Worm (Caenorhabditis elegans): ENCODE results near the gene his-6.
"Not testable (repeated sequence)": the region's sequence is repeated elsewhere in the genome, so short reads cannot be mapped to it uniquely, and the experiment has no call there.

The his-6 gene

DNA sequence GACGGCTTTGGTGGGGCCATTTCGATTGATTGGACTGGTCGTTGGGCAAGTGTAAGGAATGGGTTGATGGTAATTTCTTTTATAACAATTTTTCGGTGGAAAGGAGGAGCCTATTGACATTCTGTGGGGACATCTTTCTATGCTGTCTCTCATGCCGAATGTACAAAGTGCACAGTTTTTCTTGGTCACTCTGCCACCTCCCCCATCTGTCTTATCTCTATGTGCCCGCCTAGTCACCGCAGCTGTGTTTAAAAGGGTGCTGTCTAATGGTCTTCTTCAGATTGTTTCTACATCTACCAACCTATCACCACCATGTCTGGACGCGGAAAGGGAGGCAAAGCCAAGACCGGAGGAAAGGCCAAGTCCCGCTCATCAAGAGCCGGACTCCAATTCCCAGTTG, 1.7 kb downstream of the his-6 start, which contains the start of the genes his-8 and his-7:
his-8 (minus strand) TSS at position 20 of the 400 bp plus-strand sequence.
his-7 (plus strand) TSS at position 313 of the 400 bp plus-strand sequence.
- TF ChIP-seq crh-2, R02D3.7, nhr-10 (tag; optimal IDR thresholded peaks at IDR 0.05): not testable (repeated sequence)

DNA sequence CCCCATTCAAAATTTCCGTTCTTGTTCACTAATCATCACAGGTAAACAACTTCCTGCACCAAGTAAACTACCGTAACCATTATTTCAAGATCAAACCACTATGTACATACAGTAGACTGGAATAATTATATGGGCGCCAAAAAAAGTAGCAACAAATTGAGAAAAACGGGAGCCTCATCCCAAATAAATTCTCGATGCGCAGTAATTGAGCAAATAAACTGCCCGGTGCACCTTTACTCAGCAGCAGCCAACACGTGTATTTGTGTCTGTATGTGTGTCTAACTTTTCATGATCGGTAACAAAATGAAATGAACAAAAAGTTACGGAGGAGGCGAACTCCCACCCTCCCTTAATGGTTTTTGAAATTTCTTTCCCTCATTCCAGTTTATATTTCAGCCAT, 5.6 kb downstream of the his-6 start, which contains the start of gene otpl-5:
otpl-5 (plus strand) TSS at position 301 of the 400 bp plus-strand sequence.
- TF ChIP-seq nhr-23 (tag; optimal IDR thresholded peaks at IDR 0.05): no peak
- TF ChIP-seq crh-2 (tag; optimal IDR thresholded peaks at IDR 0.05): no peak
- TF ChIP-seq lin-11 (tag; optimal IDR thresholded peaks at IDR 0.05): no peak
- TF ChIP-seq sma-3 (GFP tag; optimal IDR thresholded peaks at IDR 0.05): no peak
- TF ChIP-seq nhr-21 (tag; optimal IDR thresholded peaks at IDR 0.05): no peak
- no peak for TF ChIP-seq nhr-25 (tag; optimal IDR thresholded peaks at IDR 0.05)
- no peak for TF ChIP-seq ceh-16 (tag; optimal IDR thresholded peaks at IDR 0.05)
- no peak for TF ChIP-seq nhr-77 (tag; optimal IDR thresholded peaks at IDR 0.05)
- TF ChIP-seq nhr-129 (tag; optimal IDR thresholded peaks at IDR 0.05): no peak
- TF ChIP-seq sem-4 (tag; optimal IDR thresholded peaks at IDR 0.05): no peak
- TF ChIP-seq skn-1 (tag; optimal IDR thresholded peaks at IDR 0.05): no peak
- TF ChIP-seq ama-1 (optimal IDR thresholded peaks at IDR 0.05): no peak
- TF ChIP-seq Y55F3AM.14 (GFP tag; optimal IDR thresholded peaks at IDR 0.05): no peak
- TF ChIP-seq alr-1 (tag; optimal IDR thresholded peaks at IDR 0.05): no peak
- TF ChIP-seq aly-2 (tag; optimal IDR thresholded peaks at IDR 0.05): no peak
- TF ChIP-seq F13H6.1 (tag; optimal IDR thresholded peaks at IDR 0.05): no peak

DNA sequence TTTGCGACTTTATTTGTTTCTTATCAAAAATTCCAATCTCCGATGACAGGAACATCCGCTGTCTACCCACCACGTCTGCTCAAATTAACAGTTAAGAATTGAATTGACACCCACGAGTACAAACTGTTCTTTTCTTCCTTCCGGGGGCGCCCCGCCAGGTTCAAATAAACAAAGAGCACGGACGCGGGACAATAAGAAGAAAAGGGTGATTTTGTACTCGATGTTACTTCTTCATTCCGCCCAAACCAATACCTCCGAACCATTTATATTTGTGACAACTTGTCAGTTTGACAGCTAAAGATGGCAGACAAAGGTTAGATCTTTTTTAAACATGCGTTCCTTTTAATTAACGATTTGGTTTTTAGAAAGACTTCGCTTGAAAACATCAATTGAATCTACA, 9.0 kb downstream of the his-6 start, which contains the start of gene otpl-6:
otpl-6 (plus strand) TSS at position 301 of the 400 bp plus-strand sequence.
- no peak for TF ChIP-seq sma-9 (GFP tag; optimal IDR thresholded peaks at IDR 0.05)
- no peak for TF ChIP-seq sma-9 (tag; optimal IDR thresholded peaks at IDR 0.05)
- no peak for TF ChIP-seq C34F6.9 (tag; optimal IDR thresholded peaks at IDR 0.05)
- TF ChIP-seq nhr-11 (tag; optimal IDR thresholded peaks at IDR 0.05): no peak
- no peak for TF ChIP-seq unc-55 (GFP tag; optimal IDR thresholded peaks at IDR 0.05)
- no peak for TF ChIP-seq nhr-23 (tag; optimal IDR thresholded peaks at IDR 0.05)
- no peak for TF ChIP-seq ama-1 (optimal IDR thresholded peaks at IDR 0.05)
- TF ChIP-seq aly-2 (tag; optimal IDR thresholded peaks at IDR 0.05): no peak
- no peak for TF ChIP-seq unc-39 (tag; optimal IDR thresholded peaks at IDR 0.05)
- TF ChIP-seq nhr-21 (tag; optimal IDR thresholded peaks at IDR 0.05): no peak
- TF ChIP-seq blmp-1 (tag; optimal IDR thresholded peaks at IDR 0.05; ENCODE audit: insufficient read depth): no peak
- no peak for TF ChIP-seq crh-2 (tag; optimal IDR thresholded peaks at IDR 0.05)
- TF ChIP-seq lin-13 (GFP tag; optimal IDR thresholded peaks at IDR 0.05): no peak
- TF ChIP-seq snpc-4 (tag; optimal IDR thresholded peaks at IDR 0.05): no peak
- no peak for TF ChIP-seq ceh-82 (tag; optimal IDR thresholded peaks at IDR 0.05)
- no peak for TF ChIP-seq nhr-6 (tag; optimal IDR thresholded peaks at IDR 0.05)
- no peak for TF ChIP-seq nhr-129 (tag; optimal IDR thresholded peaks at IDR 0.05)
- no peak for TF ChIP-seq F13H6.1 (tag; optimal IDR thresholded peaks at IDR 0.05)

DNA sequence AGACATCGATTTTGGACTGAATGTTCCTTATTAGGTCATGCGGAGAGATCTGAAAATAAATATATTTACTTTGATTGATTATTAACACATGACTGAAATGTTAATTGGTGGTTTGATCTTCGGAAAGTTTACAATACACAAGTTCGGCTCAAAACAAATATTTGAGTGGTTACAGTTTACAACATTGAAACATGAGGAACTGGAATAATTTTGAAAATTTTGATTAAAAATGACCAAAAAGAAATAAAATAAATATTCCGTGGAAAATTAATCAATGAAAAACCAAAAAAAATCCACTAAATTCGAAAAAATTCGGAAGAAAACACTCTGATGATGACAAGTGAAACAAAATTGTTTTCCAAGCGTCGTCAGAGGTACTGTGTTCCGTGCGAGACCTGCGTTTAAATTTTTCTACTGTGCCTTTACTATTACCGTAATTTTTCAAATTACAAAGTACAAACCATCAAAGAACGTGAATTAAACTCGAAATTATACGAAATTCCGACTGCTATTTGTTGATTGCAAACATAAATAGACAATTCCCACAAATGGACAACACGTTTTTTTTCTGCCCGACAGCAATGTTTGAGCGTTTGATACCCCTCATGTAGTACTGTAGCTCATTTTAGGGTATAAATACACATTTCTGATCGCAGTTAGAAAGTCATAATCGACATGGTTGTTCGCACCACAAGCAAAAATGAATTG, 13.8 kb downstream of the his-6 start, which contains the start of the genes F45F2.11 and otpl-7:
F45F2.11 (minus strand) TSS at position 51 of the 708 bp plus-strand sequence.
otpl-7 (plus strand) TSS at position 658 of the 708 bp plus-strand sequence.
- TF ChIP-seq crh-2 (tag; optimal IDR thresholded peaks at IDR 0.05): no peak
- no peak for TF ChIP-seq snpc-4 (tag; optimal IDR thresholded peaks at IDR 0.05)
- TF ChIP-seq sma-9 (GFP tag; optimal IDR thresholded peaks at IDR 0.05): no peak
- no peak for TF ChIP-seq sma-9 (tag; optimal IDR thresholded peaks at IDR 0.05)
- TF ChIP-seq blmp-1 (tag; optimal IDR thresholded peaks at IDR 0.05; ENCODE audit: insufficient read depth): no peak
- TF ChIP-seq dmd-4 (tag; optimal IDR thresholded peaks at IDR 0.05): no peak
- TF ChIP-seq C34F6.9 (tag; optimal IDR thresholded peaks at IDR 0.05): no peak
- TF ChIP-seq ceh-82 (tag; optimal IDR thresholded peaks at IDR 0.05): no peak
- TF ChIP-seq sma-3 (GFP tag; optimal IDR thresholded peaks at IDR 0.05): no peak
- no peak for TF ChIP-seq peb-1 (tag; optimal IDR thresholded peaks at IDR 0.05)

DNA sequence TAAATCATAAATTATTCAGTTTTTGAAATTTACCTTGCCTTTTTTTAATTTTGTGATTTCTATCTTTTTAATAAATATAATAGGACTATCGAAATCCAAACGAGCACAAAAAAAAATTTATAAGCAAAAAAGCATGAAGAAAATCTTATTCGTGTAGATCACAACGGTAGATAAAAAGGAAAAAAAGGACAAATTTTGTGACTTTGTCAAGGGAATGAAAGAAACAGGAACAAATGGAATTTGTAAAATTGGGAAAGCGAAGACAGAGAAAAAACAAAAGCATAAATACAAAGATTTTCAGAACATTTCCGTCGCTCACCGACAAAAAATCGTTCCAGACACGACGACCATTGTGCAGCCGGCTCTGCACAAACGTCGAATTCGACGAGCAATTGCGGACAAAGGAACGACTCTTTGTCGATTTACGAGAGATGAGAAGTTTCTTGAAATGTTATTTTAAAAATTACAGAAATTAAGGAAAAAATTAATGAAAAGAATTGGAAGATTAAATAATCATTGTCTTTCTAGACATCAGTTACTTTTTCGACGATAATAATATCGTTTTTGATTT, 15.9 kb downstream of the his-6 start, which contains the start of gene F45F2.10:
F45F2.10 (minus strand) TSS at position 51 of the 571 bp plus-strand sequence.
- TF ChIP-seq nhr-237 (tag; optimal IDR thresholded peaks at IDR 0.05): no peak
- no peak for TF ChIP-seq gmeb-1 (tag; optimal IDR thresholded peaks at IDR 0.05)
- TF ChIP-seq snpc-4 (tag; optimal IDR thresholded peaks at IDR 0.05): peak; percentile 30
- peak; percentile 6 for TF ChIP-seq R02D3.7 (tag; optimal IDR thresholded peaks at IDR 0.05)
- peak; percentile 1 for TF ChIP-seq nhr-129 (tag; optimal IDR thresholded peaks at IDR 0.05)
- TF ChIP-seq sma-9 (GFP tag; optimal IDR thresholded peaks at IDR 0.05): no peak
- no peak for TF ChIP-seq sma-9 (tag; optimal IDR thresholded peaks at IDR 0.05)
- no peak for TF ChIP-seq ztf-4 (tag; optimal IDR thresholded peaks at IDR 0.05)
- TF ChIP-seq Y55F3AM.14 (GFP tag; optimal IDR thresholded peaks at IDR 0.05): no peak
